Fruit fly (Drosophila melanogaster) whole organism, wandering third instar larva: ENCODE measurements around the gene Jwa.

Experiments used
- Abd-B ChIP-seq: fragments of >200 bp; optimal IDR thresholded peaks from 2 replicates; lab custom pipeline; 2017; ENCODE audit warnings: missing biosample characterization, missing genetic modification characterization
- CG9705 ChIP-seq: fragments of 200-800 bp; sonication (Bioruptor generic); optimal IDR thresholded peaks from 2 replicates; lab custom pipeline; 2018; ENCODE audit warnings: missing biosample characterization, mild to moderate bottlenecking, missing genetic modification characterization
- CrebA ChIP-seq: fragments of 200-800 bp; sonication (Bioruptor generic); optimal IDR thresholded peaks from 2 replicates; lab custom pipeline; 2016; ENCODE audit warnings: missing biosample characterization, mild to moderate bottlenecking, missing genetic modification characterization, borderline replicate concordance
- Dfd ChIP-seq: fragments of >200 bp; optimal IDR thresholded peaks from 2 replicates; lab custom pipeline; 2017; ENCODE audit warnings: missing biosample characterization, missing genetic modification characterization
- GATAd ChIP-seq: sonication (Bioruptor generic); optimal IDR thresholded peaks from 2 replicates; lab custom pipeline; 2016; ENCODE audit warnings: missing biosample characterization, missing genetic modification characterization
- HLH106 ChIP-seq: fragments of 200-800 bp; optimal IDR thresholded peaks from 3 replicates; lab custom pipeline; 2019; ENCODE audit warnings: missing biosample characterization, mild to moderate bottlenecking, missing genetic modification characterization, moderate library complexity
- Hnf4 ChIP-seq: fragments of 200-800 bp; sonication (Bioruptor generic); optimal IDR thresholded peaks from 2 replicates; lab custom pipeline; 2016; ENCODE audit warnings: missing biosample characterization, mild to moderate bottlenecking, missing genetic modification characterization
- Hr83 ChIP-seq: fragments of 200-300 bp; sonication (Bioruptor generic); optimal IDR thresholded peaks from 2 replicates; lab custom pipeline; 2016; ENCODE audit warnings: missing biosample characterization, mild to moderate bottlenecking, missing genetic modification characterization, moderate library complexity; ENCODE audit not compliant: poor library complexity, severe bottlenecking
- Jra ChIP-seq: sonication (Bioruptor generic); optimal IDR thresholded peaks from 2 replicates; lab custom pipeline; 2016; ENCODE audit warnings: missing biosample characterization, missing genetic modification characterization
- Mio ChIP-seq: sonication (Bioruptor generic); optimal IDR thresholded peaks from 2 replicates; lab custom pipeline; 2016; ENCODE audit warnings: missing biosample characterization, missing genetic modification characterization
- Myc ChIP-seq: fragments of >200 bp; optimal IDR thresholded peaks from 2 replicates; lab custom pipeline; 2017
- OdsH ChIP-seq: fragments of 200-800 bp; sonication (Bioruptor generic); optimal IDR thresholded peaks from 2 replicates; lab custom pipeline; 2016; ENCODE audit warnings: missing biosample characterization, mild to moderate bottlenecking, missing genetic modification characterization
- Rel ChIP-seq, 2 experiments: fragments of 200-800 bp; sonication (Bioruptor generic) in 1 of 2; optimal IDR thresholded peaks; 2 replicates in 1 of 2; 3 replicates in 1 of 2; lab custom pipeline; 2016 to 2019; ENCODE audit warnings: mild to moderate bottlenecking in 2 of 2, missing biosample characterization in 2 of 2, missing genetic modification characterization in 2 of 2, moderate library complexity in 1 of 2
- br ChIP-seq: fragments of 200-800 bp; sonication (Bioruptor generic); optimal IDR thresholded peaks from 2 replicates; lab custom pipeline; 2016; ENCODE audit warnings: missing biosample characterization, missing genetic modification characterization
- brk ChIP-seq: fragments of 200-800 bp; sonication (Bioruptor generic); optimal IDR thresholded peaks from 2 replicates; lab custom pipeline; 2016; ENCODE audit warnings: missing biosample characterization, mild to moderate bottlenecking, missing genetic modification characterization
- dmrt93B ChIP-seq: fragments of 200-800 bp; sonication (Bioruptor generic); optimal IDR thresholded peaks from 2 replicates; lab custom pipeline; 2018; ENCODE audit warnings: missing biosample characterization, mild to moderate bottlenecking, missing genetic modification characterization
- dsf ChIP-seq: sonication (Bioruptor generic); optimal IDR thresholded peaks from 2 replicates; lab custom pipeline; 2016; ENCODE audit warnings: missing biosample characterization, missing genetic modification characterization, borderline replicate concordance
- ey ChIP-seq: fragments of 200-800 bp; sonication (Bioruptor generic); optimal IDR thresholded peaks from 2 replicates; lab custom pipeline; 2016; ENCODE audit warnings: missing biosample characterization, missing genetic modification characterization
- fru ChIP-seq: fragments of 200-800 bp; sonication (Bioruptor generic); optimal IDR thresholded peaks from 3 replicates; lab custom pipeline; 2016; ENCODE audit warnings: missing biosample characterization, mild to moderate bottlenecking, missing genetic modification characterization
- jim ChIP-seq: fragments of 175-275, 200-325 bp; sonication (Bioruptor generic); optimal IDR thresholded peaks from 2 replicates; lab custom pipeline; 2016; ENCODE audit warnings: missing biosample characterization, mild to moderate bottlenecking, missing genetic modification characterization
- lola ChIP-seq: fragments of >200 bp; optimal IDR thresholded peaks from 2 replicates; lab custom pipeline; 2017; ENCODE audit warnings: missing biosample characterization, missing genetic modification characterization
- psq ChIP-seq: fragments of 200-800 bp; sonication (Bioruptor generic); optimal IDR thresholded peaks from 3 replicates; lab custom pipeline; 2017; ENCODE audit warnings: missing biosample characterization, mild to moderate bottlenecking, missing genetic modification characterization, moderate library complexity
- rgr ChIP-seq: fragments of 200-800 bp; sonication (Bioruptor generic); optimal IDR thresholded peaks from 3 replicates; lab custom pipeline; 2016; ENCODE audit warnings: missing biosample characterization, mild to moderate bottlenecking, missing genetic modification characterization
- sage ChIP-seq: fragments of 200-800 bp; sonication (Bioruptor generic); optimal IDR thresholded peaks from 2 replicates; lab custom pipeline; 2016; ENCODE audit warnings: missing biosample characterization, mild to moderate bottlenecking, missing genetic modification characterization
- sv ChIP-seq: fragments of 200-800 bp; sonication (Bioruptor generic); optimal IDR thresholded peaks from 3 replicates; lab custom pipeline; 2016; ENCODE audit warnings: missing biosample characterization, missing genetic modification characterization
- tai ChIP-seq: sonication (Bioruptor generic); optimal IDR thresholded peaks from 2 replicates; lab custom pipeline; 2016; ENCODE audit warnings: missing biosample characterization, missing genetic modification characterization
- woc ChIP-seq: sonication (Bioruptor generic); optimal IDR thresholded peaks from 2 replicates; lab custom pipeline; 2016; ENCODE audit warnings: missing biosample characterization, mild to moderate bottlenecking, missing genetic modification characterization

Gene Jwa

dm6 chr2L:18752038-18752437 is 46.5 kb upstream of the Jwa start:
- TF ChIP-seq lola (no peak), GATAd (GFP tag; lab: Kevin White, UChicago) (no peak), sv (GFP tag; lab: Kevin White, UChicago) (no peak), CrebA (GFP tag; lab: Kevin White, UChicago) (no peak), psq (GFP tag; lab: Kevin White, UChicago) (no peak), Abd-B (GFP tag; lab: Kevin White, UChicago) (no peak), Hnf4 (GFP tag; lab: Kevin White, UChicago) (no peak), Hr83 (no peak), Myc (no peak), sage (GFP tag; lab: Kevin White, UChicago) (no peak), CG9705 (no peak), tai (GFP tag; lab: Kevin White, UChicago) (no peak), rgr (no peak), woc (GFP tag; lab: Kevin White, UChicago) (no peak), OdsH (GFP tag; lab: Kevin White, UChicago) (no peak)

- TF ChIP-seq jim (GFP tag; lab: Kevin White, UChicago) (no peak), HLH106 (tag; lab: Kevin White, UChicago) (no peak), lola (no peak), CrebA (GFP tag; lab: Kevin White, UChicago) (no peak), br (GFP tag; lab: Kevin White, UChicago) (no peak), dmrt93B (no peak), Mio (GFP tag; lab: Kevin White, UChicago) (no peak), Abd-B (GFP tag; lab: Kevin White, UChicago) (no peak), sv (GFP tag; lab: Kevin White, UChicago) (no peak), Myc (no peak), sage (GFP tag; lab: Kevin White, UChicago) (no peak), brk (GFP tag; lab: Kevin White, UChicago) (no peak)
- TF ChIP-seq, all 38 proteins: peak for 0
These were observed 45.8 kb upstream of the Jwa start for dm6 chr2L:18751337-18751736.

DNA sequence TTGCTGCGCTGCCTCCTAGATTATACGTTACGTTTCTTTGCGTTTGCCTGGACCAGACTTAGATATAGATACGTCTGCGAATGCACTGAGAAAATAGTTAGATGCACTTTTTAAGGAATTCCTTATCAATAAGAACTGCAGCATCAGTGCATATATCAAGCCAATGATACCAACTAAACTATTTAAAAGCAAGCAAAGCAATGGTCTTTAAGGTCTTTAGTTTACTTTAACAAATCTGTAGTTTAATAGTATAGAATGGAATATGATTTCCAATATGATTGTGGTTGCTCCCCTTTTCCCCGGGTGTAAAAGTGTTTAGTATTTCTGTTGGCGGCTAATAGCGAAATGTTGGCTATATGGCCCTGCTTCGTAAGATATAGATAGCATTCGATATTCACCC is 41.2 kb upstream of the Jwa start:
- TF ChIP-seq sage (GFP tag; lab: Kevin White, UChicago) (no peak), br (GFP tag; lab: Kevin White, UChicago) (no peak), CG9705 (no peak), sv (GFP tag; lab: Kevin White, UChicago) (no peak), CrebA (GFP tag; lab: Kevin White, UChicago) (no peak), Rel (GFP tag; optimal IDR thresholded peaks at IDR 0.05; lab: Kevin White, UChicago) (no peak), Rel (tag; optimal IDR thresholded peaks at IDR 0.05; lab: Kevin White, UChicago) (no peak)

- TF ChIP-seq Hr83 (no peak), Dfd (GFP tag; lab: Kevin White, UChicago) (peak; percentile 62), woc (GFP tag; lab: Kevin White, UChicago) (no peak)
These were observed 40.0 kb upstream of the Jwa start for dm6 chr2L:18745454-18745853.

DNA sequence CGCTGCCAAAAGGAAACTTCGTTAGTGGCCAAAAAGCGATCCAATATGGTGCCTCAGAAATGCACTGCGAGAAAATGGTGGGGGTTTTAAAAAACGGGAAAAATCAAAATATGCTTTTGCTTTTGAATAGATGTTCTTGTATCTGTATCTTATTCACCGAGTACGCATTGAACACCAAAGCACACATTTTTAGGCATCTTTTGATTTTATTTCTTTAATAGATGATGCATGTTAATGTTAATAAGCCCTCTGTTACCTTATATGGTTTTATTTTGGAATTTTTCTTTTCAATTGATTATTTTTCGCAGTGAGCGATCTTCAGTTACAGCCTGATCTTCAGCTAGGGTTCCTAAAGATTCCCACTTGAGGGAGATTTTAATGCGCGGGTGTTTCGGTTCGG is 38.4 kb upstream of the Jwa start:
- TF ChIP-seq rgr (no peak), brk (GFP tag; lab: Kevin White, UChicago) (no peak), tai (GFP tag; lab: Kevin White, UChicago) (no peak), Myc (no peak), sage (GFP tag; lab: Kevin White, UChicago) (no peak), CrebA (GFP tag; lab: Kevin White, UChicago) (no peak), sv (GFP tag; lab: Kevin White, UChicago) (no peak), Hr83 (no peak)
- TF ChIP-seq, all 38 proteins: peak for 0

DNA sequence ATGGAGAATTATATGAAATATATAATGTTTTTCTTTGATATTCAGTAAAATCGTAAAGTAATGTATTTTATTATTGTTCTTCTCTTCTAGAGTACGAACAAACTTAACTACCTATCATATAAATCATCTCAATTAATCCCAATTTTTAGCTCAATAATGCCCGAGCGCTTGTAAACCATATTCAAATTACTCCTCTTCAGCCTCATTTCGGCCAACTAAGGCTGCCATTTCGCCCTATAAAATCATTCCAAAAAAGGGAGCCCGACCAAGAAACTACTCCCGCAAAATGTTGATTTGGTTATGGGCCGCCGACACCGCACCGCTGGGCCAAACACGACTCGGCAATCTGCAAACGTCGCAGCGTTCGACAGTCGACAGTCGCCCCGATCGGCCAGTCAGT is 37.2 kb upstream of the Jwa start:
- TF ChIP-seq dmrt93B (no peak), ey (GFP tag; lab: Kevin White, UChicago) (no peak), GATAd (GFP tag; lab: Kevin White, UChicago) (no peak), Abd-B (GFP tag; lab: Kevin White, UChicago) (no peak), rgr (no peak), dsf (GFP tag; lab: Kevin White, UChicago) (no peak)

- TF ChIP-seq Jra (GFP tag; lab: Kevin White, UChicago) (no peak), fru (GFP tag; lab: Kevin White, UChicago) (no peak), rgr (no peak), brk (GFP tag; lab: Kevin White, UChicago) (no peak)
These were observed 34.5 kb upstream of the Jwa start, which contains the start of the genes CG42752 and CG15167 for dm6 chr2L:18740010-18740409. Gene CG42752, minus strand, starts transcription at chr2L:18740110. Gene CG15167, plus strand, starts transcription at chr2L:18740358.
